Worm (Caenorhabditis elegans) whole organism, L3 larva: Measurements from ENCODE around the gene F11C7.6.

Source experiments
- nhr-67 ChIP-seq: fragments of 150-350 bp; optimal IDR thresholded peaks from 2 replicates; lab custom pipeline; 2014; ENCODE audit warnings: missing biosample characterization, missing genetic modification characterization
- skn-1 ChIP-seq: fragments of 150-350 bp; optimal IDR thresholded peaks from 2 replicates; lab custom pipeline; 2014; ENCODE audit warnings: missing biosample characterization, missing genetic modification characterization

DNA sequence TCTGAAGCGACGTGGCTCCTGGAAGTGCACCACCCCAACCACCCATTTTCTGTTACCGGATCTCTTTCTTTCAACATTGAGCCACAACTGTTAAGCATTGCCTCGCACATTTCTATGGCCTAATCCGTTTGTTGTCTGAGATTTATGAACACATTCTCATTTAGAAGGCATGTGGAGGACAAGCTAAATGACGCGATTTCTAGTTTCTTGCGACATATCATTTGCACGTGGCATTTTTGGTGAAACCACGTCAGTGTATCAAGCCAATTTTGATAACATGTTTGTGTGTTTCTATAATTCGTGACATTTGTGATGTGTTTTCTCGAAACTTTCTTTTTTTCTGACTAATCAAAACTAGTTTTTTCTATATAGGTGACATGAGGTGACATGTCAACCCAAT, 44.6 kb upstream of the F11C7.6 start:
- TF ChIP-seq nhr-67 (tag; lab: Kevin White, UChicago): no peak
- TF ChIP-seq skn-1 (tag; lab: Kevin White, UChicago): no peak
